Fruit fly (Drosophila melanogaster) whole organism, embryonic: ENCODE results near the gene goe.

Source experiments
- ATbp ChIP-seq: fragments of 200-800 bp; sonication (Bioruptor generic); optimal IDR thresholded peaks from 2 replicates; lab custom pipeline; 2017; ENCODE audit warnings: missing biosample characterization, mild to moderate bottlenecking, missing genetic modification characterization, missing genetic modification reagents
- Atf3 ChIP-seq: fragments of 200-800 bp; sonication (Bioruptor generic); optimal IDR thresholded peaks from 3 replicates; lab custom pipeline; 2016; ENCODE audit warnings: missing biosample characterization, missing genetic modification characterization
- CG11504 ChIP-seq: fragments of 200-800 bp; sonication (Bioruptor generic); optimal IDR thresholded peaks from 3 replicates; lab custom pipeline; 2019; ENCODE audit warnings: missing biosample characterization, mild to moderate bottlenecking, missing genetic modification characterization, moderate library complexity
- CG1233 ChIP-seq: fragments of 200-800 bp; sonication (Bioruptor generic); optimal IDR thresholded peaks from 4 replicates; lab custom pipeline; 2018; ENCODE audit warnings: missing biosample characterization, mild to moderate bottlenecking, missing genetic modification characterization
- CG12659 ChIP-seq: fragments of 200-800 bp; sonication (Bioruptor generic); optimal IDR thresholded peaks from 3 replicates; lab custom pipeline; 2017; ENCODE audit warnings: mild to moderate bottlenecking, missing biosample characterization, missing genetic modification reagents, missing genetic modification characterization
- CG13424 ChIP-seq: fragments of 200-800 bp; sonication (Bioruptor generic); optimal IDR thresholded peaks from 2 replicates; lab custom pipeline; 2019; ENCODE audit warnings: missing biosample characterization, mild to moderate bottlenecking, missing genetic modification characterization, moderate library complexity
- CG14441 ChIP-seq: fragments of 200-800 bp; sonication (Bioruptor generic); IDR thresholded peaks from 2 replicates; pipeline ENCODE4 v1.3.6; 2022; ENCODE audit warnings: missing biosample characterization, missing genetic modification characterization
- CG15514 ChIP-seq: fragments of 200-800 bp; sonication (Bioruptor generic); optimal IDR thresholded peaks from 3 replicates; lab custom pipeline; 2017; ENCODE audit warnings: missing biosample characterization, missing genetic modification characterization, mild to moderate bottlenecking, moderate library complexity, missing genetic modification reagents
- CG17361 ChIP-seq: fragments of 200-800 bp; sonication (Bioruptor generic); IDR thresholded peaks from 3 replicates; pipeline ENCODE4 v1.3.6; 2022; ENCODE audit warnings: missing biosample characterization, missing genetic modification characterization
- CG18599 ChIP-seq: fragments of 200-800 bp; sonication (Bioruptor generic); optimal IDR thresholded peaks from 3 replicates; lab custom pipeline; 2017; ENCODE audit warnings: missing biosample characterization, missing genetic modification characterization, mild to moderate bottlenecking, moderate library complexity, missing genetic modification reagents
- CG18764 ChIP-seq: fragments of 200-800 bp; sonication (Bioruptor generic); optimal IDR thresholded peaks from 3 replicates; lab custom pipeline; 2016; ENCODE audit warnings: missing biosample characterization, missing genetic modification characterization
- CG2120 ChIP-seq: fragments of 200-800 bp; sonication (Bioruptor generic); optimal IDR thresholded peaks from 3 replicates; lab custom pipeline; 2016; ENCODE audit warnings: missing biosample characterization, missing genetic modification characterization
- CG30403 ChIP-seq: fragments of 200-800 bp; sonication (Bioruptor generic); optimal IDR thresholded peaks from 3 replicates; lab custom pipeline; 2016; ENCODE audit warnings: missing biosample characterization, missing genetic modification characterization
- CG32767 ChIP-seq: fragments of 200-800 bp; sonication (Bioruptor generic); IDR thresholded peaks from 2 replicates; pipeline ENCODE4 v1.3.6; 2022; ENCODE audit warnings: missing biosample characterization, missing genetic modification characterization
- CG6689 ChIP-seq: fragments of 200-800 bp; sonication (Bioruptor generic); IDR thresholded peaks from 2 replicates; pipeline ENCODE4 v1.3.6; 2022; ENCODE audit warnings: missing biosample characterization, missing genetic modification characterization
- CG7556 ChIP-seq: fragments of 200-800 bp; sonication (Bioruptor generic); optimal IDR thresholded peaks from 2 replicates; lab custom pipeline; 2017; ENCODE audit warnings: missing biosample characterization, mild to moderate bottlenecking, missing genetic modification characterization
- CG7839 ChIP-seq: fragments of 200-800 bp; sonication (Bioruptor generic); optimal IDR thresholded peaks from 3 replicates; lab custom pipeline; 2018; ENCODE audit warnings: missing biosample characterization, mild to moderate bottlenecking, missing genetic modification characterization, moderate library complexity
- CG8388 ChIP-seq: fragments of 200-800 bp; sonication (Bioruptor generic); optimal IDR thresholded peaks from 2 replicates; lab custom pipeline; 2019; ENCODE audit warnings: missing biosample characterization, mild to moderate bottlenecking, missing genetic modification characterization, moderate library complexity
- CG9437 ChIP-seq: fragments of 200-800 bp; sonication (Bioruptor generic); optimal IDR thresholded peaks from 2 replicates; lab custom pipeline; 2018; ENCODE audit warnings: missing biosample characterization, mild to moderate bottlenecking, missing genetic modification characterization
- CG9727 ChIP-seq: fragments of 200-800 bp; sonication (Bioruptor generic); optimal IDR thresholded peaks from 3 replicates; lab custom pipeline; 2017; ENCODE audit warnings: missing biosample characterization, mild to moderate bottlenecking, missing genetic modification characterization
- D19A ChIP-seq: fragments of 200-800 bp; optimal IDR thresholded peaks from 3 replicates; lab custom pipeline; 2019; ENCODE audit warnings: missing biosample characterization, mild to moderate bottlenecking, missing genetic modification characterization, moderate library complexity
- Dad ChIP-seq: fragments of 200-800 bp; sonication (Bioruptor generic); optimal IDR thresholded peaks from 3 replicates; lab custom pipeline; 2016; ENCODE audit warnings: missing biosample characterization, missing genetic modification characterization
- Ets65A ChIP-seq: fragments of 200-800 bp; sonication (Bioruptor generic); peaks from one replicate; lab custom pipeline; 2016; ENCODE audit warnings: missing biosample characterization, missing genetic modification characterization
- Fer1 ChIP-seq: fragments of 200-800 bp; sonication (Bioruptor generic); optimal IDR thresholded peaks from 2 replicates; lab custom pipeline; 2017; ENCODE audit warnings: missing biosample characterization, mild to moderate bottlenecking, missing genetic modification characterization
- HLH4C ChIP-seq: fragments of 200-800 bp; sonication (Bioruptor generic); IDR thresholded peaks from 3 replicates; pipeline ENCODE4 v1.3.6; 2022; ENCODE audit warnings: missing biosample characterization, missing genetic modification characterization; ENCODE audit not compliant: partially characterized antibody
- HmgD ChIP-seq: fragments of 200-800 bp; sonication (Bioruptor generic); optimal IDR thresholded peaks from 3 replicates; lab custom pipeline; 2016; ENCODE audit warnings: missing biosample characterization, missing genetic modification characterization
- Lhr ChIP-seq: fragments of 200-800 bp; sonication (Bioruptor generic); optimal IDR thresholded peaks from 3 replicates; lab custom pipeline; 2017; ENCODE audit warnings: mild to moderate bottlenecking, missing biosample characterization, missing genetic modification reagents, missing genetic modification characterization
- MTF-1 ChIP-seq: fragments of 200-800 bp; sonication (Bioruptor generic); optimal IDR thresholded peaks from 2 replicates; lab custom pipeline; 2018; ENCODE audit warnings: missing biosample characterization, mild to moderate bottlenecking, missing genetic modification characterization, borderline replicate concordance
- Med ChIP-seq: fragments of 200-800 bp; sonication (Bioruptor generic); peaks from one replicate; lab custom pipeline; 2016; ENCODE audit warnings: missing biosample characterization, missing genetic modification characterization, mild to moderate bottlenecking, inconsistent platforms, moderate library complexity
- Meics ChIP-seq: fragments of 200-800 bp; sonication (Bioruptor generic); optimal IDR thresholded peaks from 2 replicates; lab custom pipeline; 2017; ENCODE audit warnings: missing biosample characterization, mild to moderate bottlenecking, missing genetic modification characterization
- Sin3A ChIP-seq: fragments of >200 bp; optimal IDR thresholded peaks from 2 replicates; lab custom pipeline; 2018
- Sry-δ ChIP-seq: fragments of 200-800 bp; sonication (Bioruptor generic); optimal IDR thresholded peaks from 2 replicates; lab custom pipeline; 2016; ENCODE audit warnings: missing biosample characterization, missing genetic modification characterization
- Trl ChIP-seq, 3 experiments: fragments of >200 bp in 2 of 3; fragments of 200-800 bp in 1 of 3; sonication (Bioruptor generic) in 1 of 3; optimal IDR thresholded peaks; 2 replicates in 1 of 3; 3 replicates in 2 of 3; lab custom pipeline; 2016 to 2017; ENCODE audit warnings: missing biosample characterization in 1 of 3, missing genetic modification characterization in 1 of 3
- Xrp1 ChIP-seq: fragments of 200-800 bp; sonication (Bioruptor generic); IDR thresholded peaks from 2 replicates; pipeline ENCODE4 v1.3.6; 2022; ENCODE audit warnings: missing biosample characterization, missing genetic modification characterization
- chinmo ChIP-seq: fragments of 200-800 bp; sonication (Bioruptor generic); IDR thresholded peaks from 4 replicates; pipeline ENCODE4 v1.3.6; 2022; ENCODE audit warnings: missing biosample characterization, missing genetic modification characterization; ENCODE audit not compliant: partially characterized antibody
- ewg ChIP-seq: fragments of 200-800 bp; sonication (Bioruptor generic); optimal IDR thresholded peaks from 3 replicates; lab custom pipeline; 2017; ENCODE audit warnings: mild to moderate bottlenecking, missing biosample characterization, missing genetic modification reagents, missing genetic modification characterization
- gem ChIP-seq: fragments of 200-800 bp; sonication (Bioruptor generic); optimal IDR thresholded peaks from 2 replicates; lab custom pipeline; 2019; ENCODE audit warnings: missing biosample characterization, mild to moderate bottlenecking, missing genetic modification characterization, moderate library complexity
- gfzf ChIP-seq: fragments of 200-800 bp; sonication (Bioruptor generic); optimal IDR thresholded peaks from 2 replicates; lab custom pipeline; 2016; ENCODE audit warnings: missing biosample characterization, mild to moderate bottlenecking, missing genetic modification characterization, moderate library complexity
- gsb ChIP-seq: fragments of 200-800 bp; sonication (Bioruptor generic); IDR thresholded peaks from 2 replicates; pipeline ENCODE4 v1.3.6; 2022; ENCODE audit warnings: missing biosample characterization, missing genetic modification characterization
- nmo ChIP-seq: fragments of 200-800 bp; sonication (Bioruptor generic); optimal IDR thresholded peaks from 2 replicates; lab custom pipeline; 2018; ENCODE audit warnings: missing biosample characterization, mild to moderate bottlenecking, missing genetic modification characterization, moderate library complexity
- p53 ChIP-seq: fragments of 200-800 bp; sonication (Bioruptor generic); optimal IDR thresholded peaks from 2 replicates; lab custom pipeline; 2016; ENCODE audit warnings: missing biosample characterization, missing genetic modification characterization
- phol ChIP-seq: fragments of 200-800 bp; sonication (Bioruptor generic); optimal IDR thresholded peaks from 3 replicates; lab custom pipeline; 2018; ENCODE audit warnings: missing biosample characterization, mild to moderate bottlenecking, missing genetic modification characterization, moderate library complexity
- prd ChIP-seq, 3 experiments: fragments of >200 bp in 2 of 3; fragments of 200-800 bp in 1 of 3; sonication (Bioruptor generic) in 1 of 3; optimal IDR thresholded peaks in 2 of 3; IDR thresholded peaks in 1 of 3; 2 replicates in 2 of 3; 3 replicates in 1 of 3; pipeline versions ENCODE4 v1.3.6 to Lab custom; 2017 to 2022; ENCODE audit warnings: missing biosample characterization in 1 of 3, missing genetic modification characterization in 1 of 3
- repo ChIP-seq: fragments of 200-800 bp; sonication (Bioruptor generic); optimal IDR thresholded peaks from 2 replicates; lab custom pipeline; 2016; ENCODE audit warnings: missing biosample characterization, missing genetic modification characterization
- ro ChIP-seq: fragments of 200-800 bp; sonication (Bioruptor generic); IDR thresholded peaks from 2 replicates; pipeline ENCODE4 v1.3.6; 2022; ENCODE audit warnings: missing biosample characterization, missing genetic modification characterization
- row ChIP-seq: fragments of 200-800 bp; sonication (Bioruptor generic); IDR thresholded peaks from 3 replicates; pipeline ENCODE4 v1.3.6; 2022; ENCODE audit warnings: missing biosample characterization, missing genetic modification characterization
- sens ChIP-seq: fragments of 200-800 bp; sonication (Bioruptor generic); peaks from one replicate; lab custom pipeline; 2016; ENCODE audit warnings: missing biosample characterization, missing genetic modification characterization
- sug ChIP-seq: fragments of 200-800 bp; optimal IDR thresholded peaks from 2 replicates; lab custom pipeline; 2019; ENCODE audit warnings: missing biosample characterization, mild to moderate bottlenecking, missing genetic modification characterization, moderate library complexity
- trh ChIP-seq: fragments of 200-800 bp; sonication (Bioruptor generic); optimal IDR thresholded peaks from 2 replicates; lab custom pipeline; 2016; ENCODE audit warnings: missing biosample characterization, missing genetic modification characterization
- wdn ChIP-seq: fragments of 200-800 bp; sonication (Bioruptor generic); IDR thresholded peaks from 2 replicates; pipeline ENCODE4 v1.3.6; 2022; ENCODE audit warnings: missing biosample characterization, missing genetic modification characterization

The goe gene

DNA sequence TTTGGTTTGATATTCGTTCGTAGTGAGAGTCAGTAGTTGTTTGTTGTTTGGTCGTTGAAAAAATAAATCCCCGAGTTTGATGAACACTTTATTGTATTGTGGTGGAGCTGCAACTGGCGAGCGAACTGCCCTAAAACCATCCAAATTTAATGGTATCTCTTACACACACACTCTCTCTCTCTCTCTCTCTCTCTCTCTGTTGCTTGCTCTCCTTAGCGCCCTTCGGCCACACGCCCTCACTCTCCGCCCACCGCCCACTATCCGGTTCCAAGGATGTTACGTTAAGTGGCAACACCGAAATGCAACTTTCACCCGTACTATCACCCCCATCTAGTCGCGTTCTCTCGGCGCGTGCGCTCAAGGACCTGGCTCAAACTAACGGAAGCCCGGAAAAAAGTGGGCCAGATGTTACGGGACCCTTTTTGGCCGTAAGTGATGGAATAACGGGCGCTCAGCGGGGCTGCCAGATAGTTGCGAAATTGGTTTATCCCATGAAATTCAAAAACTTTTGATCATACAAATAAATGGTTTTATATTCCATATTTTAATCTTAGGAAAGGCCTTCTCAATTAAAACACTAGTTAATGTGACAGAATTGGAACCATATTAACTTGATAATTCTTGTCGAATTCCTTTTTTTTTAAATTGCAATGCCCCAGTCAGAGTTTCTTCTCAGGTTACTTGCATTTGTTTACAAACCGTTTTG is 64.2 kb downstream of the goe start:
- TF ChIP-seq CG11504 (peak; percentile 38), CG12659 (GFP tag; lab: Kevin White, UChicago) (peak; percentile 2), sens (GFP tag; lab: Kevin White, UChicago) (peak; percentile 78), CG2120 (GFP tag; lab: Kevin White, UChicago) (peak; percentile 17), Meics (peak; percentile 1), Xrp1 (no peak), chinmo (GFP tag; lab: Robert Waterston, UW) (0 out of 4 replicates have a peak, but pooled peaks have one; percentile 25), nmo (GFP tag; lab: Kevin White, UChicago) (peak; percentile 24), Sry-δ (peak; percentile 15), Med (GFP tag; lab: Kevin White, UChicago) (peak; percentile 36), CG9727 (peak; percentile 15), D19A (tag; lab: Kevin White, UChicago) (peak; percentile 9), CG6689 (GFP tag; lab: Robert Waterston, UW) (0 out of 2 replicates have a peak, but pooled peaks have one; percentile 8), phol (tag; lab: Kevin White, UChicago) (peak; percentile 20), CG13424 (peak; percentile 0), Ets65A (GFP tag; lab: Kevin White, UChicago) (peak; percentile 76), gfzf (GFP tag; lab: Kevin White, UChicago) (peak; percentile 13), ro (no peak), CG30403 (peak; percentile 16), gsb (GFP tag; lab: Robert Waterston, UW) (no peak), CG14441 (no peak), Trl (optimal IDR thresholded peaks at IDR 0.05; lab: Kevin White, UChicago) (peak; percentile 56 to 79), Trl (GFP tag; optimal IDR thresholded peaks at IDR 0.05; lab: Kevin White, UChicago) (no peak), CG7839 (peak; percentile 5), Dad (GFP tag; lab: Kevin White, UChicago) (no peak), CG9437 (GFP tag; lab: Kevin White, UChicago) (peak; percentile 15), CG17361 (0 out of 3 replicates have a peak, but pooled peaks have one; percentile 29), row (GFP tag; lab: Robert Waterston, UW) (0 out of 3 replicates have a peak, but pooled peaks have one; percentile 24), ewg (GFP tag; lab: Kevin White, UChicago) (peak; percentile 80), gem (tag; lab: Kevin White, UChicago) (peak; percentile 7), CG18599 (peak; percentile 38), CG15514 (GFP tag; lab: Kevin White, UChicago) (peak; percentile 24), CG7556 (GFP tag; lab: Kevin White, UChicago) (peak; percentile 3), trh (GFP tag; lab: Kevin White, UChicago) (no peak), prd (optimal IDR thresholded peaks at IDR 0.05; lab: Kevin White, UChicago) (no peak), prd (GFP tag; IDR thresholded peaks at IDR 0.05; lab: Robert Waterston, UW) (no peak), sug (tag; lab: Kevin White, UChicago) (no peak), Fer1 (GFP tag; lab: Kevin White, UChicago) (peak; percentile 33), wdn (GFP tag; lab: Robert Waterston, UW) (no peak)

dm6 chrX:16683765-16684164 is 67.9 kb downstream of the goe start, which contains the start of gene Axs:
Axs (minus strand) TSS chrX:16683895.
- TF ChIP-seq Sin3A (lab: Kevin White, UChicago) (peak; percentile 48), Lhr (GFP tag; lab: Kevin White, UChicago) (peak; percentile 77), CG8388 (GFP tag; lab: Kevin White, UChicago) (no peak), CG15514 (GFP tag; lab: Kevin White, UChicago) (peak; percentile 44), CG32767 (GFP tag; lab: Robert Waterston, UW) (no peak), ATbp (GFP tag; lab: Kevin White, UChicago) (no peak), repo (no peak), HLH4C (GFP tag; lab: Robert Waterston, UW) (peak; percentile 48; the same call in 2 of the 3 replicates), p53 (GFP tag; lab: Kevin White, UChicago) (peak; percentile 45), MTF-1 (peak; percentile 19), CG1233 (no peak), CG18764 (GFP tag; lab: Kevin White, UChicago) (no peak), Dad (GFP tag; lab: Kevin White, UChicago) (peak; percentile 20), Atf3 (peak; percentile 51), HmgD (GFP tag; lab: Kevin White, UChicago) (peak; percentile 24)
